Fruit fly (Drosophila melanogaster) whole organism, embryonic: ENCODE measurements around the gene Sumo.

Experiments
- Atf6 ChIP-seq: fragments of 200-800 bp; sonication (Bioruptor generic); IDR thresholded peaks from 2 replicates; pipeline ENCODE4 v1.3.6; 2022; ENCODE audit warnings: missing biosample characterization, missing genetic modification characterization
- C15 ChIP-seq: fragments of 200-800 bp; sonication (Bioruptor generic); IDR thresholded peaks from 3 replicates; pipeline ENCODE4 v1.3.6; 2022; ENCODE audit warnings: missing biosample characterization, missing genetic modification characterization
- CG10147 ChIP-seq: fragments of 200-800 bp; sonication (Bioruptor generic); optimal IDR thresholded peaks from 2 replicates; lab custom pipeline; 2019; ENCODE audit warnings: missing biosample characterization, mild to moderate bottlenecking, missing genetic modification characterization, moderate library complexity
- CG10431 ChIP-seq: fragments of 200-800 bp; sonication (Bioruptor generic); optimal IDR thresholded peaks from 3 replicates; lab custom pipeline; 2018; ENCODE audit warnings: missing biosample characterization, mild to moderate bottlenecking, missing genetic modification characterization
- CG11093 ChIP-seq: fragments of 200-800 bp; sonication (Bioruptor generic); IDR thresholded peaks from 3 replicates; pipeline ENCODE4 v1.3.6; 2022; ENCODE audit warnings: missing biosample characterization, missing genetic modification characterization
- CG11398 ChIP-seq: fragments of 200-800 bp; sonication (Bioruptor generic); optimal IDR thresholded peaks from 2 replicates; lab custom pipeline; 2016; ENCODE audit warnings: missing biosample characterization, missing genetic modification characterization
- CG12104 ChIP-seq: fragments of 200-800 bp; sonication (Bioruptor generic); optimal IDR thresholded peaks from 3 replicates; lab custom pipeline; 2016; ENCODE audit warnings: missing biosample characterization, missing genetic modification characterization
- CG12219 ChIP-seq: fragments of 200-800 bp; sonication (Bioruptor generic); optimal IDR thresholded peaks from 3 replicates; lab custom pipeline; 2018; ENCODE audit warnings: missing biosample characterization, mild to moderate bottlenecking, missing genetic modification characterization
- CG12769 ChIP-seq: fragments of 200-800 bp; sonication (Bioruptor generic); optimal IDR thresholded peaks from 2 replicates; lab custom pipeline; 2019; ENCODE audit warnings: missing biosample characterization, mild to moderate bottlenecking, missing genetic modification characterization, moderate library complexity
- CG17385 ChIP-seq: fragments of 200-800 bp; sonication (Bioruptor generic); optimal IDR thresholded peaks from 3 replicates; lab custom pipeline; 2018; ENCODE audit warnings: missing biosample characterization, mild to moderate bottlenecking, missing genetic modification characterization
- CG33213 ChIP-seq: fragments of 200-800 bp; sonication (Bioruptor generic); optimal IDR thresholded peaks from 3 replicates; lab custom pipeline; 2016; ENCODE audit warnings: missing biosample characterization, missing genetic modification characterization
- CG4707 ChIP-seq: fragments of 200-800 bp; sonication (Bioruptor generic); optimal IDR thresholded peaks from 2 replicates; lab custom pipeline; 2018; ENCODE audit warnings: missing biosample characterization, mild to moderate bottlenecking, missing genetic modification characterization, moderate library complexity
- CG5180 ChIP-seq: fragments of 200-800 bp; sonication (Bioruptor generic); optimal IDR thresholded peaks from 3 replicates; lab custom pipeline; 2017; ENCODE audit warnings: missing biosample characterization, missing genetic modification characterization, mild to moderate bottlenecking, moderate library complexity, missing genetic modification reagents
- CG6254 ChIP-seq: fragments of 200-800 bp; sonication (Bioruptor generic); optimal IDR thresholded peaks from 3 replicates; lab custom pipeline; 2017; ENCODE audit warnings: mild to moderate bottlenecking, missing biosample characterization, missing genetic modification reagents, missing genetic modification characterization
- CG6689 ChIP-seq: fragments of 200-800 bp; sonication (Bioruptor generic); IDR thresholded peaks from 2 replicates; pipeline ENCODE4 v1.3.6; 2022; ENCODE audit warnings: missing biosample characterization, missing genetic modification characterization
- CG7963 ChIP-seq: fragments of 200-800 bp; sonication (Bioruptor generic); IDR thresholded peaks from 3 replicates; pipeline ENCODE4 v1.3.6; 2022; ENCODE audit warnings: missing biosample characterization, missing genetic modification characterization; ENCODE audit not compliant: partially characterized antibody
- CG9727 ChIP-seq: fragments of 200-800 bp; sonication (Bioruptor generic); optimal IDR thresholded peaks from 3 replicates; lab custom pipeline; 2017; ENCODE audit warnings: missing biosample characterization, mild to moderate bottlenecking, missing genetic modification characterization
- CG9876 ChIP-seq: fragments of 200-800 bp; sonication (Bioruptor generic); optimal IDR thresholded peaks from 2 replicates; lab custom pipeline; 2016; ENCODE audit warnings: missing biosample characterization, missing genetic modification characterization
- D ChIP-seq, 2 experiments: fragments of 200-800 bp in 1 of 2; fragments of >200 bp in 1 of 2; sonication (Bioruptor generic) in 1 of 2; optimal IDR thresholded peaks; 2 replicates in 1 of 2; 3 replicates in 1 of 2; lab custom pipeline; 2017; ENCODE audit warnings: mild to moderate bottlenecking in 1 of 2, missing biosample characterization in 1 of 2, missing genetic modification characterization in 1 of 2, missing genetic modification reagents in 1 of 2
- Deaf1 ChIP-seq: fragments of 200-800 bp; optimal IDR thresholded peaks from 3 replicates; lab custom pipeline; 2019; ENCODE audit warnings: missing biosample characterization, mild to moderate bottlenecking, missing genetic modification characterization, moderate library complexity
- E2f1 ChIP-seq: fragments of 200-800 bp; sonication (Bioruptor generic); IDR thresholded peaks from 2 replicates; pipeline ENCODE4 v1.3.6; 2022; ENCODE audit warnings: missing biosample characterization, missing genetic modification characterization
- Fer3 ChIP-seq: fragments of 200-800 bp; sonication (Bioruptor generic); optimal IDR thresholded peaks from 2 replicates; lab custom pipeline; 2018; ENCODE audit warnings: missing biosample characterization, mild to moderate bottlenecking, missing genetic modification characterization, moderate library complexity
- Gsc ChIP-seq: fragments of 200-800 bp; sonication (Bioruptor generic); IDR thresholded peaks from 2 replicates; pipeline ENCODE4 v1.3.6; 2022; ENCODE audit warnings: missing biosample characterization, missing genetic modification characterization
- H2.0 ChIP-seq: fragments of 200-800 bp; sonication (Bioruptor generic); IDR thresholded peaks from 2 replicates; pipeline ENCODE4 v1.3.6; 2022; ENCODE audit warnings: missing biosample characterization, missing genetic modification characterization
- Hr78 ChIP-seq, 2 experiments: fragments of 200-800 bp in 1 of 2; fragments of >200 bp in 1 of 2; sonication (Bioruptor generic) in 1 of 2; optimal IDR thresholded peaks; 2 replicates each; lab custom pipeline; 2017 to 2019; ENCODE audit warnings: missing biosample characterization in 2 of 2, missing genetic modification characterization in 2 of 2, mild to moderate bottlenecking in 1 of 2, moderate library complexity in 1 of 2
- MTF-1 ChIP-seq: fragments of 200-800 bp; sonication (Bioruptor generic); optimal IDR thresholded peaks from 2 replicates; lab custom pipeline; 2018; ENCODE audit warnings: missing biosample characterization, mild to moderate bottlenecking, missing genetic modification characterization, borderline replicate concordance
- Med ChIP-seq: fragments of 200-800 bp; sonication (Bioruptor generic); peaks from one replicate; lab custom pipeline; 2016; ENCODE audit warnings: missing biosample characterization, missing genetic modification characterization, mild to moderate bottlenecking, inconsistent platforms, moderate library complexity
- NC2β ChIP-seq: fragments of 200-800 bp; sonication (Bioruptor generic); optimal IDR thresholded peaks from 2 replicates; lab custom pipeline; 2016; ENCODE audit warnings: missing biosample characterization, missing genetic modification characterization
- Sox100B ChIP-seq: fragments of 200-800 bp; sonication (Bioruptor generic); optimal IDR thresholded peaks from 3 replicates; lab custom pipeline; 2018; ENCODE audit warnings: missing biosample characterization, mild to moderate bottlenecking, missing genetic modification characterization
- ase ChIP-seq: fragments of 200-800 bp; sonication (Bioruptor generic); IDR thresholded peaks from 3 replicates; pipeline ENCODE4 v1.3.6; 2022; ENCODE audit warnings: missing biosample characterization, missing genetic modification characterization
- bab2 ChIP-seq: fragments of 200-800 bp; sonication (Bioruptor generic); optimal IDR thresholded peaks from 2 replicates; lab custom pipeline; 2016; ENCODE audit warnings: missing biosample characterization, missing genetic modification characterization
- ftz-f1 ChIP-seq: fragments of 200-800 bp; sonication (Bioruptor generic); optimal IDR thresholded peaks from 2 replicates; lab custom pipeline; 2016; ENCODE audit warnings: missing biosample characterization, missing genetic modification characterization
- grau ChIP-seq: fragments of 200-800 bp; optimal IDR thresholded peaks from 3 replicates; lab custom pipeline; 2019; ENCODE audit warnings: missing biosample characterization, mild to moderate bottlenecking, missing genetic modification characterization, moderate library complexity
- grn ChIP-seq: fragments of 200-800 bp; sonication (Bioruptor generic); optimal IDR thresholded peaks from 3 replicates; lab custom pipeline; 2017; ENCODE audit warnings: missing biosample characterization, missing genetic modification characterization
- gsb ChIP-seq: fragments of 200-800 bp; sonication (Bioruptor generic); IDR thresholded peaks from 2 replicates; pipeline ENCODE4 v1.3.6; 2022; ENCODE audit warnings: missing biosample characterization, missing genetic modification characterization
- jigr1 ChIP-seq: fragments of 200-800 bp; sonication (Bioruptor generic); IDR thresholded peaks from 3 replicates; pipeline ENCODE4 v1.3.6; 2022; ENCODE audit warnings: missing biosample characterization, missing genetic modification characterization
- kah ChIP-seq: fragments of 200-800 bp; sonication (Bioruptor generic); optimal IDR thresholded peaks from 2 replicates; lab custom pipeline; 2018; ENCODE audit warnings: missing biosample characterization, mild to moderate bottlenecking, missing genetic modification characterization
- kni ChIP-seq: fragments of 200-800 bp; sonication (Bioruptor generic); optimal IDR thresholded peaks from 3 replicates; lab custom pipeline; 2017; ENCODE audit warnings: mild to moderate bottlenecking, missing biosample characterization, missing genetic modification reagents, missing genetic modification characterization
- lov ChIP-seq, 2 experiments: fragments of 200-800 bp in 1 of 2; fragments of >200 bp in 1 of 2; sonication (Bioruptor generic) in 1 of 2; IDR thresholded peaks in 1 of 2; optimal IDR thresholded peaks in 1 of 2; 2 replicates in 1 of 2; 3 replicates in 1 of 2; pipeline versions ENCODE4 v1.3.6 to Lab custom; 2017 to 2022; ENCODE audit warnings: missing biosample characterization in 1 of 2, missing genetic modification characterization in 1 of 2
- nau ChIP-seq: fragments of 200-800 bp; sonication (Bioruptor generic); optimal IDR thresholded peaks from 3 replicates; lab custom pipeline; 2017; ENCODE audit warnings: missing biosample characterization, mild to moderate bottlenecking, missing genetic modification characterization, missing genetic modification reagents
- nmo ChIP-seq: fragments of 200-800 bp; sonication (Bioruptor generic); optimal IDR thresholded peaks from 2 replicates; lab custom pipeline; 2018; ENCODE audit warnings: missing biosample characterization, mild to moderate bottlenecking, missing genetic modification characterization, moderate library complexity
- pb ChIP-seq: fragments of 200-800 bp; sonication (Bioruptor generic); optimal IDR thresholded peaks from 3 replicates; lab custom pipeline; 2016; ENCODE audit warnings: missing biosample characterization, missing genetic modification characterization
- pum ChIP-seq: fragments of 200-800 bp; sonication (Bioruptor generic); optimal IDR thresholded peaks from 2 replicates; lab custom pipeline; 2016; ENCODE audit warnings: missing biosample characterization, missing genetic modification characterization
- run ChIP-seq: fragments of 200-800 bp; sonication (Bioruptor generic); optimal IDR thresholded peaks from 3 replicates; lab custom pipeline; 2018; ENCODE audit warnings: missing biosample characterization, mild to moderate bottlenecking, missing genetic modification characterization
- scrt ChIP-seq: fragments of 200-800 bp; sonication (Bioruptor generic); optimal IDR thresholded peaks from 2 replicates; lab custom pipeline; 2018; ENCODE audit warnings: missing biosample characterization, mild to moderate bottlenecking, missing genetic modification characterization, moderate library complexity
- sim ChIP-seq: fragments of 200-800 bp; sonication (Bioruptor generic); IDR thresholded peaks from 2 replicates; pipeline ENCODE4 v1.3.6; 2022; ENCODE audit warnings: missing biosample characterization, missing genetic modification characterization
- vfl ChIP-seq: fragments of 200-800 bp; sonication (Bioruptor generic); optimal IDR thresholded peaks from 2 replicates; lab custom pipeline; 2016; ENCODE audit warnings: missing biosample characterization, missing genetic modification characterization
- wdn ChIP-seq: fragments of 200-800 bp; sonication (Bioruptor generic); IDR thresholded peaks from 2 replicates; pipeline ENCODE4 v1.3.6; 2022; ENCODE audit warnings: missing biosample characterization, missing genetic modification characterization
- wek ChIP-seq: fragments of 200-800 bp; sonication (Bioruptor generic); optimal IDR thresholded peaks from 3 replicates; lab custom pipeline; 2018; ENCODE audit warnings: missing biosample characterization, mild to moderate bottlenecking, missing genetic modification characterization, moderate library complexity

The Sumo gene

dm6 chr2L:6968013-6968517, 621 bp upstream of the Sumo start (continued):
- TF ChIP-seq jigr1 (GFP tag; lab: Robert Waterston, UW) (no peak), NC2β (peak; percentile 52), lov (optimal IDR thresholded peaks at IDR 0.05; lab: Kevin White, UChicago) (no peak), lov (GFP tag; IDR thresholded peaks at IDR 0.05; lab: Robert Waterston, UW) (no peak), H2.0 (GFP tag; lab: Robert Waterston, UW) (no peak), wdn (GFP tag; lab: Robert Waterston, UW) (0 out of 2 replicates have a peak, but pooled peaks have one; percentile 44), Hr78 (GFP tag; optimal IDR thresholded peaks at IDR 0.05; lab: Kevin White, UChicago) (no peak), CG17385 (GFP tag; lab: Kevin White, UChicago) (no peak), wek (GFP tag; lab: Kevin White, UChicago) (peak; percentile 26), CG12219 (peak; percentile 18), CG4707 (GFP tag; lab: Kevin White, UChicago) (peak; percentile 16), nau (GFP tag; lab: Kevin White, UChicago) (no peak), E2f1 (GFP tag; lab: Robert Waterston, UW) (no peak), CG33213 (peak; percentile 26), C15 (GFP tag; lab: Robert Waterston, UW) (no peak), nmo (peak; percentile 32), scrt (GFP tag; lab: Kevin White, UChicago) (no peak), gsb (GFP tag; lab: Robert Waterston, UW) (no peak), Med (GFP tag; lab: Kevin White, UChicago) (peak; percentile 95), CG7963 (GFP tag; lab: Robert Waterston, UW) (peak; percentile 63; the same call in 2 of the 3 replicates), CG11093 (GFP tag; lab: Robert Waterston, UW) (0 out of 3 replicates have a peak, but pooled peaks have one; percentile 14), bab2 (GFP tag; lab: Kevin White, UChicago) (peak; percentile 57), CG6254 (GFP tag; lab: Kevin White, UChicago) (peak; percentile 17), Sox100B (no peak), D (optimal IDR thresholded peaks at IDR 0.05; lab: Kevin White, UChicago) (no peak), D (GFP tag; optimal IDR thresholded peaks at IDR 0.05; lab: Kevin White, UChicago) (no peak), MTF-1 (no peak), grn (no peak), sim (GFP tag; lab: Robert Waterston, UW) (no peak), Atf6 (GFP tag; lab: Robert Waterston, UW) (0 out of 2 replicates have a peak, but pooled peaks have one; percentile 50), CG5180 (GFP tag; lab: Kevin White, UChicago) (no peak), CG12769 (tag; lab: Kevin White, UChicago) (no peak), CG10431 (GFP tag; lab: Kevin White, UChicago) (no peak), ase (peak; percentile 4; the same call in 1 of the 3 replicates), grau (tag; lab: Kevin White, UChicago) (peak; percentile 44), Gsc (GFP tag; lab: Robert Waterston, UW) (no peak), CG11398 (peak; percentile 53), CG12104 (GFP tag; lab: Kevin White, UChicago) (no peak), pb (GFP tag; lab: Kevin White, UChicago) (peak; percentile 37), Fer3 (peak; percentile 29), vfl (GFP tag; lab: Kevin White, UChicago) (peak; percentile 33), ftz-f1 (GFP tag; lab: Kevin White, UChicago) (no peak), CG9876 (no peak), kah (no peak), CG10147 (GFP tag; lab: Kevin White, UChicago) (no peak), Deaf1 (tag; lab: Kevin White, UChicago) (peak; percentile 30), run (tag; lab: Kevin White, UChicago) (no peak), CG9727 (GFP tag; lab: Kevin White, UChicago) (peak; percentile 46), kni (no peak), pum (GFP tag; lab: Kevin White, UChicago) (peak; percentile 1), CG6689 (peak; percentile 24; the same call in 1 of the 2 replicates)
